Worm (Caenorhabditis elegans) whole organism, L1 larva: Measurements from ENCODE around the gene srt-49.
A peak's percentile ranks its signal among the peaks of the same experiment; 100 is the strongest.

Experiments used
- efl-1 ChIP-seq, 4 experiments: fragments of 150-350 bp; optimal IDR thresholded peaks in 3 of 4; peaks in 1 of 4; 1 replicate in 1 of 4; 2 replicates in 3 of 4; lab custom pipeline; 2014; ENCODE audit warnings: missing biosample characterization in 2 of 4, missing genetic modification characterization in 2 of 4, missing genetic modification reagents in 2 of 4
- egl-27 ChIP-seq, 2 experiments: fragments of 150-350 bp in 1 of 2; sonication (generic microtip); optimal IDR thresholded peaks; 3 replicates each; lab custom pipeline; 2017 to 2018; ENCODE audit warnings: missing biosample characterization in 2 of 2, missing genetic modification characterization in 2 of 2, missing genetic modification reagents in 2 of 2
- fkh-10 ChIP-seq: sonication (generic microtip); optimal IDR thresholded peaks from 2 replicates; lab custom pipeline; 2017; ENCODE audit warnings: missing biosample characterization, missing genetic modification reagents, missing genetic modification characterization
- hlh-17 ChIP-seq: fragments of 200-800 bp; sonication (Bioruptor generic); optimal IDR thresholded peaks from 2 replicates; lab custom pipeline; 2018; ENCODE audit warnings: missing genetic modification characterization, mild to moderate bottlenecking, missing compliant biosample characterization, moderate library complexity, borderline replicate concordance
- hpl-2 ChIP-seq: fragments of 150-350 bp; optimal IDR thresholded peaks from 2 replicates; lab custom pipeline; 2014; ENCODE audit warnings: missing biosample characterization, missing genetic modification reagents, missing genetic modification characterization
- jun-1 ChIP-seq: fragments of 150-350 bp; optimal IDR thresholded peaks from 2 replicates; lab custom pipeline; 2014; ENCODE audit warnings: missing biosample characterization, missing genetic modification reagents, missing genetic modification characterization
- nhr-19 ChIP-seq: fragments of 200-800 bp; sonication (Bioruptor generic); conservative IDR thresholded peaks from 2 replicates; pipeline ENCODE4 v1.3.6; 2022; ENCODE audit warnings: missing genetic modification characterization, missing compliant biosample characterization
- nhr-20 ChIP-seq: sonication (generic microtip); optimal IDR thresholded peaks from 2 replicates; lab custom pipeline; 2016; ENCODE audit warnings: mild to moderate bottlenecking, missing genetic modification characterization, missing compliant biosample characterization
- nhr-84 ChIP-seq: sonication (generic microtip); optimal IDR thresholded peaks from 2 replicates; lab custom pipeline; 2017; ENCODE audit warnings: missing biosample characterization, missing genetic modification characterization
- pag-3 ChIP-seq: sonication (generic microtip); optimal IDR thresholded peaks from 2 replicates; lab custom pipeline; 2017; ENCODE audit warnings: missing genetic modification characterization, mild to moderate bottlenecking, missing compliant biosample characterization, antibody characterized with exemption, borderline replicate concordance; ENCODE audit not compliant: insufficient read depth
- pqm-1 ChIP-seq: sonication (generic microtip); optimal IDR thresholded peaks from 3 replicates; lab custom pipeline; 2017; ENCODE audit warnings: missing biosample characterization, missing genetic modification characterization
- rnt-1 ChIP-seq: sonication (generic microtip); optimal IDR thresholded peaks from 2 replicates; lab custom pipeline; 2016; ENCODE audit warnings: mild to moderate bottlenecking, missing genetic modification characterization, moderate library complexity, missing compliant biosample characterization
- vab-15 ChIP-seq: sonication (generic microtip); optimal IDR thresholded peaks from 2 replicates; lab custom pipeline; 2017; ENCODE audit warnings: missing genotype, mild to moderate bottlenecking, missing genetic modification characterization, missing compliant biosample characterization

The srt-49 gene

DNA sequence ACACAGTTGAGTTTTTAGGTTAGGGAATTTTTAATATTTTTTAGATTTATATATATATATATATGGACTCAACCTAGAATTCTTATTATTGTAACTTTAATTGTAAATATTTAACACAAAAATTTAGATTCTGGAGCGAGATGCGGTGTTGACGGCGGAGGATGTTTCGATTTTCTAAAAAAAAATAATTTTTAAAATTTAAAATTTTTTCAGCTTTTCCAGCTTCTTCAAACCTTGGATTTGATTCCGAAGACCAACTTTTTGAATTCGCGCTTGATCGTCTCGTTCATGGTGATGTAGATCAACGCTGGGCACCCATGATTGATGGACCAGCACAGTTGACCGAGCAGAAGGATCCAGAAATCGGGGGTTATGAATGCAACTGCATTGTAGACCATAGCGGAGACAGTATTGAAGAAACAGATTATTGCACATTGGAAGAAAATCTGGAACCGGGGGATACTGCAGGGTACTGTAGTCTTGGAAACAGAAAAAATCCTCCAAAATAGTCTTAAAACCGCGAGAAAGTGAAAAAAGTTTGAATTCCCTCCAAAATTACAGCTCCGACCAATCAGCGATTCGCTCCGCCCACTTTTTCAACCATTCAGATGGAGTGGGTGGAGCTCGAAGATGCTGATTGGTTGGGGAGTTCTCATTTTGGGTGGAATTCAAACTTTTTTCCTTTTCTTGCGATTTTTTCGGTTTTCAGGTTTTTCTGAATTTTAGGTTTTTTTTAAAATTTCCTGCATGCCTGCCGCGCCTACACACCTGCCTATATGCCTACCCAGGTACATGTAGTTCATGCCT lies 48.7 kb downstream of the srt-49 start (continued):
- no peak for TF ChIP-seq vab-15 (tag; lab: Kevin White, UChicago)
- TF ChIP-seq nhr-19 (GFP tag; lab: Robert Waterston, UW), result no peak; the same call in 1 of the 2 replicates
- TF ChIP-seq pag-3, result no peak
- TF ChIP-seq nhr-20 (tag; lab: Kevin White, UChicago), result no peak
- no peak for TF ChIP-seq nhr-84 (tag; lab: Kevin White, UChicago)
- no peak for TF ChIP-seq fkh-10 (GFP tag; lab: Kevin White, UChicago)
- TF ChIP-seq pqm-1 (tag; lab: Kevin White, UChicago), result no peak
- TF ChIP-seq rnt-1 (tag; lab: Kevin White, UChicago), result peak; percentile 9
- TF ChIP-seq hlh-17 (GFP tag; lab: Kevin White, UChicago), result no peak
- no peak for TF ChIP-seq jun-1 (tag; lab: Kevin White, UChicago)
- no peak for TF ChIP-seq egl-27 (tag; optimal IDR thresholded peaks at IDR 0.05; lab: Kevin White, UChicago)
- TF ChIP-seq, all 84 proteins: peak for 10

DNA sequence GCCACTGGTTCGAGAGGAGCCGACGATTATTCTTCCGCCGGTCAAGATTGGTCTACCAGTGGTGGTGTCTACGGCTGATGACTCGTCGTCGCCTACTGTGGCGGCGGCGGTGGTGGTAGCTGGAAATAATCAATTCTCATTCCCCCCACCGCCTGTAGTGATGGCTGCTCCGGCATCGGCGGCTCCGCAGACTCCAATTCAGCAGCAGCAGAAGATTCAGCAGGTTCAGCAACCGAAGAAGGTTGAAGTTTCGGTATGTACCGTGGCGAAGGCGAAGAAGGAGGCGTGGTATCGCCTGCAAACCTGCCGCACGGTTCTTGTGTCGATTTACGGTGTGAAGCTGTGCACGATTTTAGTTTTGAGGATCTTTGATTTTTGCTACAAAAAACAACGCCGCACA lies 52.0 kb downstream of the srt-49 start:
- TF ChIP-seq hpl-2 (GFP tag; lab: Kevin White, UChicago) (no peak), efl-1 (optimal IDR thresholded peaks at IDR 0.05; lab: Kevin White, UChicago) (no peak), efl-1 (GFP tag; optimal IDR thresholded peaks at IDR 0.05 in 1 of 2; lab: Kevin White, UChicago) (peak in 1 of 2 experiments; percentile 14)
